In genomic region chr3L:15694406-15694805, dm6 we compare ENCODE assay signal across 1 fruit fly cellular context.
TF ChIP-seq lines count a peak whose summit lies in the region.

No protein-coding gene starts in this region.

TF ChIP-seq in whole organism, embryonic, 481 proteins besides CTCF, POLR2A, EP300 and RAD21 (continued from another document):
- no peak for TF ChIP-seq CG7372 (GFP tag; IDR thresholded peaks at IDR 0.05; lab: Robert Waterston, UW)
- no peak for TF ChIP-seq Bgb (GFP tag; IDR thresholded peaks at IDR 0.05; lab: Robert Waterston, UW; ENCODE audit: partially characterized antibody)
- TF ChIP-seq amos (GFP tag; IDR thresholded peaks at IDR 0.05; lab: Robert Waterston, UW; ENCODE audit: partially characterized antibody), result no peak
- no peak for TF ChIP-seq Usf (GFP tag; optimal IDR thresholded peaks at IDR 0.05; lab: Kevin White, UChicago)
- TF ChIP-seq nom (GFP tag; optimal IDR thresholded peaks at IDR 0.05; lab: Kevin White, UChicago), result no peak
- no peak for TF ChIP-seq CkIIα-i1 (GFP tag; IDR thresholded peaks at IDR 0.05; lab: Robert Waterston, UW)
- no peak for TF ChIP-seq MESR4 (GFP tag; optimal IDR thresholded peaks at IDR 0.05; lab: Kevin White, UChicago)
- TF ChIP-seq CG7839 (tag; optimal IDR thresholded peaks at IDR 0.05; lab: Kevin White, UChicago), result peak; percentile 8
- TF ChIP-seq CG17359 (tag; optimal IDR thresholded peaks at IDR 0.05; lab: Kevin White, UChicago), result no peak
- TF ChIP-seq CG18476 (GFP tag; optimal IDR thresholded peaks at IDR 0.05; lab: Kevin White, UChicago), result no peak
- no peak for TF ChIP-seq Bteb2 (GFP tag; optimal IDR thresholded peaks at IDR 0.05; lab: Kevin White, UChicago)
- TF ChIP-seq CG3726 (GFP tag; IDR thresholded peaks at IDR 0.05; lab: Robert Waterston, UW), result no peak
- no peak for TF ChIP-seq CG16863 (GFP tag; optimal IDR thresholded peaks at IDR 0.05; lab: Kevin White, UChicago)
- TF ChIP-seq phol (tag; optimal IDR thresholded peaks at IDR 0.05; lab: Kevin White, UChicago), result no peak
- TF ChIP-seq H15 (GFP tag; IDR thresholded peaks at IDR 0.05; lab: Robert Waterston, UW), result no peak
- no peak for TF ChIP-seq org-1 (GFP tag; optimal IDR thresholded peaks at IDR 0.05; lab: Kevin White, UChicago)
